Worm (Caenorhabditis elegans) whole organism, midembryonic: ENCODE data around the gene F49F1.7.

Experiments
- T22C8.4 ChIP-seq: fragments of 200-800 bp; sonication (Bioruptor generic); IDR thresholded peaks from 2 replicates; pipeline ENCODE4 v1.3.6; 2022; ENCODE audit warnings: missing genetic modification characterization, missing compliant biosample characterization
- cog-1 ChIP-seq: sonication (generic microtip); optimal IDR thresholded peaks from 2 replicates; lab custom pipeline; 2016; ENCODE audit warnings: missing genetic modification characterization, missing compliant biosample characterization
- flt-1 ChIP-seq: fragments of 200-800 bp; sonication (Bioruptor generic); IDR thresholded peaks from 2 replicates; pipeline ENCODE4 v1.3.6; 2022; ENCODE audit warnings: missing genetic modification characterization, missing compliant biosample characterization
- klf-2 ChIP-seq: fragments of 200-800 bp; sonication (Bioruptor generic); conservative IDR thresholded peaks from 2 replicates; pipeline ENCODE4 v1.3.6; 2022; ENCODE audit warnings: missing genetic modification reagents, missing genetic modification characterization, missing compliant biosample characterization
- med-1 ChIP-seq: sonication (generic microtip); optimal IDR thresholded peaks from 2 replicates; lab custom pipeline; 2017; ENCODE audit warnings: missing genetic modification characterization, mild to moderate bottlenecking, missing compliant biosample characterization, antibody characterized with exemption, missing genetic modification reagents; ENCODE audit not compliant: insufficient read depth
- ref-1 ChIP-seq: fragments of 200-800 bp; sonication (Bioruptor generic); conservative IDR thresholded peaks from 2 replicates; pipeline ENCODE4 v1.3.6; 2022; ENCODE audit warnings: missing genetic modification reagents, missing genetic modification characterization, missing compliant biosample characterization
- tab-1 ChIP-seq: fragments of 200-800 bp; sonication (Bioruptor generic); IDR thresholded peaks from 2 replicates; pipeline ENCODE4 v1.3.6; 2022; ENCODE audit warnings: missing genetic modification characterization, missing compliant biosample characterization
- ztf-23 ChIP-seq: fragments of 200-800 bp; sonication (Bioruptor generic); IDR thresholded peaks from 2 replicates; pipeline ENCODE4 v1.3.6; 2022; ENCODE audit warnings: missing genetic modification reagents, missing genetic modification characterization, missing compliant biosample characterization
- ztf-29 ChIP-seq: fragments of 200-800 bp; sonication (Bioruptor generic); IDR thresholded peaks from 2 replicates; pipeline ENCODE4 v1.3.6; 2022; ENCODE audit warnings: missing genetic modification reagents, missing genetic modification characterization, missing compliant biosample characterization

F49F1.7 gene

ce11 chrIV:4120263-4120662 lies 5.3 kb downstream of the F49F1.7 start, which contains the start of gene F49F1.5:
TSS of gene F49F1.5 (minus strand) at chrIV:4120415.
- TF ChIP-seq ref-1 (no peak), med-1 (GFP tag; lab: Kevin White, UChicago) (no peak), ztf-23 (GFP tag; lab: Robert Waterston, UW) (no peak), flt-1 (GFP tag; lab: Robert Waterston, UW) (no peak), T22C8.4 (GFP tag; lab: Robert Waterston, UW) (no peak), ztf-29 (GFP tag; lab: Robert Waterston, UW) (no peak), klf-2 (no peak), cog-1 (tag; lab: Kevin White, UChicago) (no peak), tab-1 (GFP tag; lab: Robert Waterston, UW) (no peak)

- TF ChIP-seq ref-1 = no peak
- TF ChIP-seq klf-2 = no peak
- no peak for TF ChIP-seq T22C8.4 (GFP tag; lab: Robert Waterston, UW)
- no peak for TF ChIP-seq ztf-23 (GFP tag; lab: Robert Waterston, UW)
- TF ChIP-seq tab-1 (GFP tag; lab: Robert Waterston, UW) = no peak
- TF ChIP-seq med-1 (GFP tag; lab: Kevin White, UChicago) = no peak
- no peak for TF ChIP-seq cog-1 (tag; lab: Kevin White, UChicago)
- TF ChIP-seq flt-1 (GFP tag; lab: Robert Waterston, UW) = no peak
- no peak for TF ChIP-seq ztf-29 (GFP tag; lab: Robert Waterston, UW)
These were observed 8.1 kb downstream of the F49F1.7 start, which contains the start of gene drd-50 for ce11 chrIV:4117432-4117831. TSS of gene drd-50 (plus strand) at chrIV:4117732.

- TF ChIP-seq klf-2 (no peak), cog-1 (tag; lab: Kevin White, UChicago) (no peak), ref-1 (no peak), ztf-23 (GFP tag; lab: Robert Waterston, UW) (no peak), T22C8.4 (GFP tag; lab: Robert Waterston, UW) (no peak), tab-1 (GFP tag; lab: Robert Waterston, UW) (no peak), ztf-29 (GFP tag; lab: Robert Waterston, UW) (no peak), med-1 (GFP tag; lab: Kevin White, UChicago) (no peak), flt-1 (GFP tag; lab: Robert Waterston, UW) (no peak)
These were observed 9.9 kb downstream of the F49F1.7 start, which contains the start of the genes F49F1.4 and F49F1.2 for ce11 chrIV:4115634-4116033. TSS of gene F49F1.4 (minus strand) at chrIV:4115734. TSS of gene F49F1.2 (plus strand) at chrIV:4115943.

DNA sequence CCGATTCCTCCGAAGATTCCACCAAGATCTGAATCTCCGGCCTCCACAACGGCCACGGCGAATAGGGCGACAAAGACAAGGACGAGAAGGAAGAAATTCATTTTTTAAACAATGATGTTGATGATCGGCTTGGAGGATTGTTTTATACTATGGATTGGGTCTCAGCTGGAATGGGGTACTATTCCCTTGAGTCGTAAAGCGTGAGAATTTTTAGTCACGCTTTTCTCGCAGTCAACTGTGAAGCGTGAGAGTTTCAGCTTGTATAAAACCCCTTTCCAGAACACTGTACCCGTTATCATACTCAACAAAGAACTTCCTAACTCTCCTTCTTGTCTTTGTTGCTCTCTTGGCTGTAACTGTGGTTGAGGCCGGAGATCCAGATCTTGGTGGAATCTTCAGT lies 11.0 kb downstream of the F49F1.7 start, which contains the start of gene F49F1.15:
Gene F49F1.15 (minus strand): TSS at position 101 of the 400 bp plus-strand sequence.
- TF ChIP-seq ref-1 (no peak), ztf-23 (GFP tag; lab: Robert Waterston, UW) (no peak), cog-1 (tag; lab: Kevin White, UChicago) (no peak), klf-2 (no peak), ztf-29 (GFP tag; lab: Robert Waterston, UW) (no peak), flt-1 (GFP tag; lab: Robert Waterston, UW) (no peak), med-1 (GFP tag; lab: Kevin White, UChicago) (no peak), tab-1 (GFP tag; lab: Robert Waterston, UW) (no peak), T22C8.4 (GFP tag; lab: Robert Waterston, UW) (no peak)

- no peak for TF ChIP-seq ztf-29 (GFP tag; lab: Robert Waterston, UW)
- no peak for TF ChIP-seq ztf-23 (GFP tag; lab: Robert Waterston, UW)
- no peak for TF ChIP-seq tab-1 (GFP tag; lab: Robert Waterston, UW)
- TF ChIP-seq med-1 (GFP tag; lab: Kevin White, UChicago) = no peak
- TF ChIP-seq flt-1 (GFP tag; lab: Robert Waterston, UW) = no peak
- no peak for TF ChIP-seq ref-1
- TF ChIP-seq T22C8.4 (GFP tag; lab: Robert Waterston, UW) = no peak
- no peak for TF ChIP-seq cog-1 (tag; lab: Kevin White, UChicago)
- no peak for TF ChIP-seq klf-2
These were observed 13.2 kb downstream of the F49F1.7 start, which contains the start of gene F49F1.14 for ce11 chrIV:4112387-4112786. TSS of gene F49F1.14 (minus strand) at chrIV:4112487.

DNA sequence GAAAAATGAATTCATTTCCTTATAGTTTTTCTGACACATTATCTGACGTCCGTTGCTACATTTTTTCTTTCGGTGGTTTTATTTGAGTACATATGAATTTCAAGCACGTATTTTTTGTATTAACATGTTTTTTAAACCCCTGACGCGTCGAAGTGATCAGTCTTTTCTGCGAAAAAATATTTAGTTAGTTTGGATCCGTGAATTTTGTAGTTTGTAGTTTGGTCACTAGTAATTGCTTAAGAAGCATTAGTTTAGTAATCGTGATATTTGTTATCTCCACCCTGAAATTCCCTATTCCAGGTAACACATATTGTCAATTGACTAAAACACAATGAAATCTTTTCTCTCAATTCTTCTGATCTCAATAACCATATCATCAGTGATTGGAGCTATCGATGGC lies 16.8 kb downstream of the F49F1.7 start, which contains the start of gene C35B1.7:
Gene C35B1.7 (plus strand): TSS at position 301 of the 400 bp plus-strand sequence.
- no peak for TF ChIP-seq tab-1 (GFP tag; lab: Robert Waterston, UW)
- no peak for TF ChIP-seq ztf-23 (GFP tag; lab: Robert Waterston, UW)
- TF ChIP-seq flt-1 (GFP tag; lab: Robert Waterston, UW) = no peak
- no peak for TF ChIP-seq klf-2
- no peak for TF ChIP-seq T22C8.4 (GFP tag; lab: Robert Waterston, UW)
- TF ChIP-seq ztf-29 (GFP tag; lab: Robert Waterston, UW) = no peak
- no peak for TF ChIP-seq med-1 (GFP tag; lab: Kevin White, UChicago)
- no peak for TF ChIP-seq ref-1

- TF ChIP-seq cog-1 (tag; lab: Kevin White, UChicago) (no peak), flt-1 (GFP tag; lab: Robert Waterston, UW) (no peak), ref-1 (no peak), tab-1 (GFP tag; lab: Robert Waterston, UW) (no peak), klf-2 (no peak), ztf-23 (GFP tag; lab: Robert Waterston, UW) (no peak), med-1 (GFP tag; lab: Kevin White, UChicago) (no peak), T22C8.4 (GFP tag; lab: Robert Waterston, UW) (no peak), ztf-29 (GFP tag; lab: Robert Waterston, UW) (no peak)
These were observed 22.8 kb downstream of the F49F1.7 start, which contains the start of gene ubc-1 for ce11 chrIV:4102720-4103119. TSS of gene ubc-1 (plus strand) at chrIV:4103020.

DNA sequence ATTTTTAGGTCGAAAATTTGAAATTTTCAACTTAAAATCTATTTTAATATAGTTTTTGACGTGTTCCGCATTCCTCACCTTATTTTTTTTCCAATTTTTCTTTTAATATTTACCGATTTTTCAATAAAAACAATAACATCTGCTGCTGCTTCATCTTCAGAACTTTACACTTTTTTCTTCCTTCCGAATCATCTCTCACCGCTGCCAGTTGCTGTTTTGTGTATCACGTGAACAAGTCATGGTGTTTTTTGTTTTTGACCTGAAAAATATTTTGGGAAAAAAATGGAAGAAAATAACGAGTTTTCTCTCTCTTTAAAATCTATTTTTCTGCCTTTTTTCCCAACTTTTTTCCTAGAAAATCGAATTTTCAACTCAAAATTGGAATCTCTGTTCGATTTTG lies 25.8 kb downstream of the F49F1.7 start:
- no peak for TF ChIP-seq cog-1 (tag; lab: Kevin White, UChicago)
- TF ChIP-seq ztf-29 (GFP tag; lab: Robert Waterston, UW) = no peak

DNA sequence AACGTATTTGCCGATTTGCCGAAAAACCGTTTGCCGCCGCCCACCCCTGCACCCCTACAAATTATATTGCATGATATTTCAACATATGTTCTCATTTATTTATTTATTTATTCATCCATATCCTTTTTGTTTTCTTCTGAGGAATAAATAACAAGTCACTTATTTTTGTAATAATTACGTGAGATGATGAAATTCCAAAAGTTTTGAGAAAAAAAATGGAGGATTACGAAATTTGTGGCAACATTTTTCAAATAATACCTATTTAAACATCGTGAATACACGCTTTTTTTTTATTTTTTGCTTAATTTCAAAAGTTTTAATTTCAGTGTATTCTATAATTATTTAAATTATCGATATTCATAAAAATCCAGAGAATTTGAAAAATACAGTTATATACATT lies 28.6 kb downstream of the F49F1.7 start:
- TF ChIP-seq ztf-29 (GFP tag; lab: Robert Waterston, UW) = no peak
- TF ChIP-seq flt-1 (GFP tag; lab: Robert Waterston, UW) = no peak
- TF ChIP-seq ref-1 = no peak
- TF ChIP-seq cog-1 (tag; lab: Kevin White, UChicago) = no peak
- TF ChIP-seq T22C8.4 (GFP tag; lab: Robert Waterston, UW) = no peak
